Worm (Caenorhabditis elegans): ENCODE results near the gene drr-2.

DNA sequence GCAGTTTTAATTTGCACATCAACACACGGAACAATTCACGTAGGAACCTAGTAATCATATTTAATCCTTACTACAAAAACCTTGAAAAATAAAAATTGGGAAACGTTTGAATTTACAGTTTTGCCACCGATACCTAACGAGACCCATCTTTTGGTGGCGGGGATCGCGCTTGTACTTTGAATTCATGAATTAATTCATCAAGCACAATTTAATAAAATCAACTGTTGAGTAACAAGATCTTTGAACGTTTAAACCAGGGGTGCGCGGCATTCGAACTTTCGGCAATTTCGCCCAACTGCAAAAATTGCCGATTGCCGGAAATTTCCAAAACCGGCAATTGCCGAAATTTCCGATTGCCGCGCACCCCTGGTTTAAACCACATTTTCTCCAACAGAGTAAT lies 13.3 kb upstream of the drr-2 start:
- no peak for TF ChIP-seq alr-1 (tag; optimal IDR thresholded peaks at IDR 0.05)
- no peak for TF ChIP-seq nhr-77 (tag; optimal IDR thresholded peaks at IDR 0.05)
- TF ChIP-seq unc-39 (tag; optimal IDR thresholded peaks at IDR 0.05), result no peak
- no peak for TF ChIP-seq nhr-237 (tag; optimal IDR thresholded peaks at IDR 0.05)
- no peak for TF ChIP-seq skn-1 (tag; optimal IDR thresholded peaks at IDR 0.05)
- no peak for TF ChIP-seq nhr-12 (tag; optimal IDR thresholded peaks at IDR 0.05)
- no peak for TF ChIP-seq lsy-2 (tag; optimal IDR thresholded peaks at IDR 0.05)
- no peak for TF ChIP-seq unc-62 (GFP tag; optimal IDR thresholded peaks at IDR 0.05)
- no peak for TF ChIP-seq lin-13 (GFP tag; optimal IDR thresholded peaks at IDR 0.05)
- no peak for TF ChIP-seq elt-3 (tag; optimal IDR thresholded peaks at IDR 0.05)
- TF ChIP-seq crh-2 (tag; optimal IDR thresholded peaks at IDR 0.05), result no peak
- TF ChIP-seq nhr-11 (tag; optimal IDR thresholded peaks at IDR 0.05), result no peak

Data from whole organism, L2 larva.